Worm (Caenorhabditis elegans) whole organism, mixed stage, embryonic: Measurements from ENCODE around the gene mrps-33.

ENCODE experiments used
- lin-13 ChIP-seq: fragments of 150-350 bp; optimal IDR thresholded peaks from 2 replicates; lab custom pipeline; 2014; ENCODE audit warnings: missing biosample characterization, missing genetic modification characterization
- nhr-12 ChIP-seq: fragments of 150-350 bp; optimal IDR thresholded peaks from 2 replicates; lab custom pipeline; 2014; ENCODE audit warnings: missing biosample characterization, missing genetic modification characterization
- ztf-11 ChIP-seq: fragments of 150-350 bp; optimal IDR thresholded peaks from 2 replicates; lab custom pipeline; 2014; ENCODE audit warnings: missing biosample characterization, missing genetic modification characterization

DNA sequence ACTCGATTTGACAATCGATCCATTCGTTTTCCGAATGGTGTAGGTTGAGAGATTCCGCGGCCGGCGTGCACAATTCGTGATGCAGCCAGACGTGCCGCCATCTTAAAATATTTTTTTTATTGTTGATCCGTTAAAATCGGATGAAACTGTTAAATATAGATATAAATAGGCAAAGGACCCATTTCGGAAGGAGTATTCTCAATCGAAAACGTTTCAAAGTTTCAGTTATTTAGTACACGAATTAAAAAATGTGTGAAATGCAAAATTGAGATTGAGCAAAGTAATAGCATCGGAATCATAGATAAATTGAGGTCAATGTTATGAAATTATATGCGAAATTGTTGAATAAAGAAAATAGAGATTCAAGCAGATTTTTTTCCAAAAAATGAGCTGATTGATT lies at the start of gene mrps-33:
- no peak for TF ChIP-seq lin-13 (tag; lab: Kevin White, UChicago)
- TF ChIP-seq nhr-12 (tag; lab: Kevin White, UChicago), result no peak
- TF ChIP-seq ztf-11 (tag; lab: Kevin White, UChicago), result no peak
